Worm (Caenorhabditis elegans): Measurements from ENCODE around the gene nprl-3.

Gene nprl-3

ce11 chrIV:8297192-8297591 is at the start of gene nprl-3:
nprl-3 (plus strand) TSS chrIV:8297492.
- TF ChIP-seq W03F9.2 (tag; optimal IDR thresholded peaks at IDR 0.05) (no peak), him-1 (tag; optimal IDR thresholded peaks at IDR 0.05) (no peak), dao-5 (tag; optimal IDR thresholded peaks at IDR 0.05) (no peak)

ce11 chrIV:8251346-8251745 is 45.9 kb upstream of the nprl-3 start:
- TF ChIP-seq dao-5 (tag; optimal IDR thresholded peaks at IDR 0.05) (no peak), him-1 (tag; optimal IDR thresholded peaks at IDR 0.05) (no peak), W03F9.2 (tag; optimal IDR thresholded peaks at IDR 0.05) (no peak)

ce11 chrIV:8252856-8253255 is 44.4 kb upstream of the nprl-3 start:
- peak; percentile 60 for TF ChIP-seq him-1 (tag; optimal IDR thresholded peaks at IDR 0.05)
- peak; percentile 91 for TF ChIP-seq dao-5 (tag; optimal IDR thresholded peaks at IDR 0.05)
- peak; percentile 69 for TF ChIP-seq W03F9.2 (tag; optimal IDR thresholded peaks at IDR 0.05)

ce11 chrIV:8254193-8254592 is 43.1 kb upstream of the nprl-3 start:
- no peak for TF ChIP-seq him-1 (tag; optimal IDR thresholded peaks at IDR 0.05)
- TF ChIP-seq W03F9.2 (tag; optimal IDR thresholded peaks at IDR 0.05), result no peak
- TF ChIP-seq dao-5 (tag; optimal IDR thresholded peaks at IDR 0.05), result no peak

- TF ChIP-seq him-1 (tag; optimal IDR thresholded peaks at IDR 0.05), result no peak
- no peak for TF ChIP-seq W03F9.2 (tag; optimal IDR thresholded peaks at IDR 0.05)
- no peak for TF ChIP-seq dao-5 (tag; optimal IDR thresholded peaks at IDR 0.05)
Measured at ce11 chrIV:8255221-8255620, 42.1 kb upstream of the nprl-3 start.

ce11 chrIV:8259904-8260303 is 37.4 kb upstream of the nprl-3 start, which contains the start of gene K07H8.7:
K07H8.7 (minus strand) TSS chrIV:8260004.
- no peak for TF ChIP-seq him-1 (tag; optimal IDR thresholded peaks at IDR 0.05)
- TF ChIP-seq W03F9.2 (tag; optimal IDR thresholded peaks at IDR 0.05), result no peak
- TF ChIP-seq dao-5 (tag; optimal IDR thresholded peaks at IDR 0.05), result no peak

- TF ChIP-seq dao-5 (tag; optimal IDR thresholded peaks at IDR 0.05), result peak; percentile 50
- no peak for TF ChIP-seq W03F9.2 (tag; optimal IDR thresholded peaks at IDR 0.05)
- no peak for TF ChIP-seq him-1 (tag; optimal IDR thresholded peaks at IDR 0.05)
Measured at ce11 chrIV:8260848-8261638, 36.2 kb upstream of the nprl-3 start, which contains the start of gene vit-6. vit-6 (plus strand) TSS chrIV:8261157.

- TF ChIP-seq W03F9.2 (tag; optimal IDR thresholded peaks at IDR 0.05) (no peak), him-1 (tag; optimal IDR thresholded peaks at IDR 0.05) (no peak)
Measured at ce11 chrIV:8262671-8263070, 34.6 kb upstream of the nprl-3 start.

- TF ChIP-seq him-1 (tag; optimal IDR thresholded peaks at IDR 0.05), result no peak
- TF ChIP-seq W03F9.2 (tag; optimal IDR thresholded peaks at IDR 0.05), result no peak
- TF ChIP-seq dao-5 (tag; optimal IDR thresholded peaks at IDR 0.05), result no peak
Measured at ce11 chrIV:8266024-8266949, 31.0 kb upstream of the nprl-3 start.

ce11 chrIV:8268024-8268423 is 29.3 kb upstream of the nprl-3 start, which contains the start of the genes K07H8.5 and K07H8.8:
K07H8.5 (plus strand) TSS chrIV:8268324.
K07H8.8 (minus strand) TSS chrIV:8268412.
- no peak for TF ChIP-seq him-1 (tag; optimal IDR thresholded peaks at IDR 0.05)

- TF ChIP-seq dao-5 (tag; optimal IDR thresholded peaks at IDR 0.05) (no peak), W03F9.2 (tag; optimal IDR thresholded peaks at IDR 0.05) (no peak), him-1 (tag; optimal IDR thresholded peaks at IDR 0.05) (no peak)
Measured at ce11 chrIV:8273334-8273733, 24.0 kb upstream of the nprl-3 start.

- TF ChIP-seq W03F9.2 (tag; optimal IDR thresholded peaks at IDR 0.05) (no peak), him-1 (tag; optimal IDR thresholded peaks at IDR 0.05) (no peak), dao-5 (tag; optimal IDR thresholded peaks at IDR 0.05) (no peak)
Measured at ce11 chrIV:8275232-8275631, 22.1 kb upstream of the nprl-3 start, which contains the start of gene K07H8.11. K07H8.11 (minus strand) TSS chrIV:8275332.

- TF ChIP-seq him-1 (tag; optimal IDR thresholded peaks at IDR 0.05), result no peak
- TF ChIP-seq W03F9.2 (tag; optimal IDR thresholded peaks at IDR 0.05), result no peak
- TF ChIP-seq dao-5 (tag; optimal IDR thresholded peaks at IDR 0.05), result no peak
Measured at ce11 chrIV:8276609-8277008, 20.7 kb upstream of the nprl-3 start, which contains the start of gene K07H8.12. K07H8.12 (minus strand) TSS chrIV:8276709.

- TF ChIP-seq W03F9.2 (tag; optimal IDR thresholded peaks at IDR 0.05), result no peak
- no peak for TF ChIP-seq dao-5 (tag; optimal IDR thresholded peaks at IDR 0.05)
- no peak for TF ChIP-seq him-1 (tag; optimal IDR thresholded peaks at IDR 0.05)
Measured at ce11 chrIV:8283214-8283613, 14.1 kb upstream of the nprl-3 start.
